Fruit fly (Drosophila melanogaster): Measurements from ENCODE around the gene mamo.

mamo gene

dm6 chrX:13820310-13821038 lies 169.9 kb downstream of the mamo start (continued):
- TF ChIP-seq sc (optimal IDR thresholded peaks at IDR 0.05) (no peak), sc (GFP tag; optimal IDR thresholded peaks at IDR 0.05) (no peak), CG11247 (GFP tag; IDR thresholded peaks at IDR 0.05) (no peak), Side (GFP tag; optimal IDR thresholded peaks at IDR 0.05) (no peak), CG7556 (GFP tag; optimal IDR thresholded peaks at IDR 0.05) (peak; percentile 30), CG10321 (GFP tag; IDR thresholded peaks at IDR 0.05) (no peak), gsb (GFP tag; IDR thresholded peaks at IDR 0.05) (no peak), CG18476 (GFP tag; optimal IDR thresholded peaks at IDR 0.05) (peak; percentile 15), CG4707 (GFP tag; optimal IDR thresholded peaks at IDR 0.05) (no peak), CG17612 (GFP tag; IDR thresholded peaks at IDR 0.05) (no peak), ap (GFP tag; IDR thresholded peaks at IDR 0.05) (no peak), CG8290 (GFP tag; optimal IDR thresholded peaks at IDR 0.05) (no peak), CG8290 (tag; optimal IDR thresholded peaks at IDR 0.05) (peak in 1 of 2 experiments; percentile 7), sim (GFP tag; IDR thresholded peaks at IDR 0.05) (no peak), zen2 (GFP tag; IDR thresholded peaks at IDR 0.05; ENCODE audit: partially characterized antibody) (no peak), ara (GFP tag; IDR thresholded peaks at IDR 0.05) (peak; percentile 6; the same call in 1 of the 2 replicates), CG13424 (tag; optimal IDR thresholded peaks at IDR 0.05) (no peak), CG6689 (GFP tag; IDR thresholded peaks at IDR 0.05) (0 out of 2 replicates have a peak, but pooled peaks have one; percentile 14), mld (GFP tag; IDR thresholded peaks at IDR 0.05; ENCODE audit: partially characterized antibody) (no peak), oc (tag; optimal IDR thresholded peaks at IDR 0.05) (no peak), NC2α (GFP tag; optimal IDR thresholded peaks at IDR 0.05) (no peak), Neu2 (GFP tag; optimal IDR thresholded peaks at IDR 0.05; ENCODE audit: borderline replicate concordance) (no peak), run (tag; optimal IDR thresholded peaks at IDR 0.05) (no peak), Hsf (GFP tag; optimal IDR thresholded peaks at IDR 0.05) (no peak), ERR (GFP tag; optimal IDR thresholded peaks at IDR 0.05) (no peak), CG30431 (GFP tag; optimal IDR thresholded peaks at IDR 0.05) (no peak), ci (GFP tag; IDR thresholded peaks at IDR 0.05) (peak; percentile 67; the same call in 2 of the 3 replicates), Elba2 (GFP tag; optimal IDR thresholded peaks at IDR 0.05) (no peak), Fer3 (tag; optimal IDR thresholded peaks at IDR 0.05) (no peak), CG9609 (GFP tag; optimal IDR thresholded peaks at IDR 0.05) (no peak), kni (GFP tag; optimal IDR thresholded peaks at IDR 0.05) (peak; percentile 1), CG1529 (GFP tag; optimal IDR thresholded peaks at IDR 0.05) (no peak), Oli (tag; optimal IDR thresholded peaks at IDR 0.05) (peak; percentile 34), CG9876 (GFP tag; optimal IDR thresholded peaks at IDR 0.05) (no peak), wek (GFP tag; optimal IDR thresholded peaks at IDR 0.05) (peak; percentile 59), CG3065 (GFP tag; optimal IDR thresholded peaks at IDR 0.05) (no peak), sr (GFP tag; IDR thresholded peaks at IDR 0.05) (0 out of 3 replicates have a peak, but pooled peaks have one; percentile 33), nerfin-1 (tag; optimal IDR thresholded peaks at IDR 0.05) (no peak), Nf-YA (GFP tag; IDR thresholded peaks at IDR 0.05) (no peak), pum (GFP tag; optimal IDR thresholded peaks at IDR 0.05) (no peak), CG13123 (GFP tag; optimal IDR thresholded peaks at IDR 0.05) (no peak), sqz (GFP tag; optimal IDR thresholded peaks at IDR 0.05) (no peak), CG18764 (GFP tag; optimal IDR thresholded peaks at IDR 0.05) (no peak), CG4617 (GFP tag; optimal IDR thresholded peaks at IDR 0.05; ENCODE audit: borderline replicate concordance) (no peak)

Measured in whole organism, embryonic.